Worm (Caenorhabditis elegans): ENCODE measurements around the gene B0391.14.

- no peak for TF ChIP-seq pqm-1 (tag; optimal IDR thresholded peaks at IDR 0.05)
- TF ChIP-seq pag-3 (tag; optimal IDR thresholded peaks at IDR 0.05; ENCODE audit: borderline replicate concordance, insufficient read depth) = no peak
- no peak for TF ChIP-seq aha-1 (tag; optimal IDR thresholded peaks at IDR 0.05)
- TF ChIP-seq efl-1 (optimal IDR thresholded peaks at IDR 0.05) = no peak
- TF ChIP-seq efl-1 (GFP tag; optimal IDR thresholded peaks at IDR 0.05 in 1 of 2) = no peak
- no peak for TF ChIP-seq lin-39 (tag; optimal IDR thresholded peaks at IDR 0.05)
- TF ChIP-seq lsy-2 (tag; optimal IDR thresholded peaks at IDR 0.05) = no peak
- no peak for TF ChIP-seq nhr-77 (tag; optimal IDR thresholded peaks at IDR 0.05)
- TF ChIP-seq zag-1 (tag; optimal IDR thresholded peaks at IDR 0.05) = no peak
- TF ChIP-seq egl-27 (tag; optimal IDR thresholded peaks at IDR 0.05) = no peak
Observed at ce11 chrV:15614534-15614933, 14.9 kb upstream of the B0391.14 start.

Measured in whole organism, L1 larva.